Worm (Caenorhabditis elegans) whole organism, young adult: ENCODE results near the gene C32D5.7.

Experiments used
- B0035.1 ChIP-seq: sonication (generic microtip); optimal IDR thresholded peaks from 2 replicates; lab custom pipeline; 2016; ENCODE audit warnings: missing genetic modification characterization, mild to moderate bottlenecking, missing compliant biosample characterization, missing genotype, missing genetic modification reagents
- C06A6.2 ChIP-seq: fragments of 200-800 bp; sonication (Bioruptor generic); conservative IDR thresholded peaks from 2 replicates; pipeline ENCODE4 v1.3.6; 2022; ENCODE audit warnings: missing genetic modification characterization, missing compliant biosample characterization
- F52B5.7 ChIP-seq: sonication (generic microtip); optimal IDR thresholded peaks from 2 replicates; lab custom pipeline; 2016; ENCODE audit warnings: mild to moderate bottlenecking, missing genetic modification characterization, missing compliant biosample characterization
- F55B11.4 ChIP-seq: sonication (generic microtip); optimal IDR thresholded peaks from 2 replicates; lab custom pipeline; 2016; ENCODE audit warnings: missing compliant biosample characterization, missing genetic modification characterization, borderline replicate concordance; ENCODE audit not compliant: insufficient read depth
- F57A8.1 ChIP-seq: fragments of 200-800 bp; sonication (Bioruptor generic); optimal IDR thresholded peaks from 2 replicates; lab custom pipeline; 2018; ENCODE audit warnings: mild to moderate bottlenecking, missing genetic modification characterization, moderate library complexity, missing compliant biosample characterization
- K12H6.12 ChIP-seq: fragments of 200-800 bp; sonication (Bioruptor generic); optimal IDR thresholded peaks from 2 replicates; lab custom pipeline; 2018; ENCODE audit warnings: mild to moderate bottlenecking, missing genetic modification characterization, missing compliant biosample characterization
- Y67H2A.10 ChIP-seq: fragments of 200-800 bp; sonication (Bioruptor generic); conservative IDR thresholded peaks from 2 replicates; pipeline ENCODE4 v1.3.6; 2022; ENCODE audit warnings: missing genetic modification reagents, missing genetic modification characterization, missing compliant biosample characterization
- ZK185.1 ChIP-seq: sonication (generic microtip); optimal IDR thresholded peaks from 2 replicates; lab custom pipeline; 2016; ENCODE audit warnings: mild to moderate bottlenecking, missing genetic modification characterization, missing compliant biosample characterization; ENCODE audit not compliant: poor library complexity, severe bottlenecking
- akir-1 ChIP-seq: fragments of 200-800 bp; sonication (Bioruptor generic); optimal IDR thresholded peaks from 2 replicates; lab custom pipeline; 2018; ENCODE audit warnings: mild to moderate bottlenecking, missing genetic modification characterization, moderate library complexity, missing compliant biosample characterization
- aptf-2 ChIP-seq: fragments of 200-800 bp; sonication (Bioruptor generic); conservative IDR thresholded peaks from 2 replicates; pipeline ENCODE4 v1.3.6; 2022; ENCODE audit warnings: missing genetic modification reagents, missing genetic modification characterization, missing compliant biosample characterization
- aptf-3 ChIP-seq: fragments of 200-800 bp; sonication (Bioruptor generic); IDR thresholded peaks from 2 replicates; pipeline ENCODE4 v1.3.6; 2022; ENCODE audit warnings: missing genetic modification characterization, missing compliant biosample characterization
- atf-7 ChIP-seq: sonication (generic microtip); optimal IDR thresholded peaks from 2 replicates; lab custom pipeline; 2017; ENCODE audit warnings: mild to moderate bottlenecking, missing genetic modification characterization, missing compliant biosample characterization
- bed-1 ChIP-seq: fragments of 200-800 bp; sonication (Bioruptor generic); IDR thresholded peaks from 2 replicates; pipeline ENCODE4 v1.3.6; 2022; ENCODE audit warnings: missing genetic modification reagents, missing genetic modification characterization, missing compliant biosample characterization
- bed-2 ChIP-seq: fragments of 200-800 bp; sonication (Bioruptor generic); IDR thresholded peaks from 2 replicates; pipeline ENCODE4 v1.3.6; 2022; ENCODE audit warnings: missing genetic modification reagents, missing genetic modification characterization, missing compliant biosample characterization
- cebp-1 ChIP-seq, 2 experiments: fragments of 200-800 bp in 1 of 2; sonication (Bioruptor generic) in 1 of 2; sonication (generic microtip) in 1 of 2; IDR thresholded peaks in 1 of 2; optimal IDR thresholded peaks in 1 of 2; 2 replicates each; pipeline versions ENCODE4 v1.3.6 to Lab custom; 2017 to 2022; ENCODE audit warnings: missing compliant biosample characterization in 2 of 2, missing genetic modification characterization in 2 of 2, mild to moderate bottlenecking in 1 of 2, missing genetic modification reagents in 1 of 2, moderate library complexity in 1 of 2
- cebp-2 ChIP-seq: fragments of 200-800 bp; sonication (Bioruptor generic); IDR thresholded peaks from 2 replicates; pipeline ENCODE4 v1.3.6; 2022; ENCODE audit warnings: missing genetic modification characterization, missing compliant biosample characterization
- ceh-58 ChIP-seq: fragments of 200-800 bp; sonication (Bioruptor generic); IDR thresholded peaks from 2 replicates; pipeline ENCODE4 v1.3.6; 2022; ENCODE audit warnings: missing genetic modification characterization, missing compliant biosample characterization
- ets-4 ChIP-seq: fragments of 200-800 bp; sonication (Bioruptor generic); optimal IDR thresholded peaks from 2 replicates; lab custom pipeline; 2018; ENCODE audit warnings: mild to moderate bottlenecking, missing genetic modification characterization, missing compliant biosample characterization
- hmg-20 ChIP-seq: fragments of 200-800 bp; sonication (Bioruptor generic); IDR thresholded peaks from 2 replicates; pipeline ENCODE4 v1.3.6; 2022; ENCODE audit warnings: missing genetic modification reagents, missing genetic modification characterization, missing compliant biosample characterization
- hsf-1 ChIP-seq: fragments of 200-800 bp; sonication (Bioruptor generic); IDR thresholded peaks from 2 replicates; pipeline ENCODE4 v1.3.6; 2022; ENCODE audit warnings: missing genetic modification reagents, missing genetic modification characterization, missing compliant biosample characterization
- lin-35 ChIP-seq, 3 experiments: fragments of 150-350 bp in 2 of 3; sonication (generic microtip) in 1 of 3; optimal IDR thresholded peaks; 2 replicates each; lab custom pipeline; 2014 to 2018; ENCODE audit warnings: missing biosample characterization in 3 of 3, missing genetic modification characterization in 3 of 3, missing genetic modification reagents in 3 of 3
- lin-54 ChIP-seq: fragments of 200-800 bp; sonication (Bioruptor generic); optimal IDR thresholded peaks from 2 replicates; lab custom pipeline; 2018; ENCODE audit warnings: mild to moderate bottlenecking, missing genetic modification characterization, missing compliant biosample characterization
- lir-1 ChIP-seq: fragments of 200-800 bp; sonication (Bioruptor generic); conservative IDR thresholded peaks from 2 replicates; pipeline ENCODE4 v1.3.6; 2022; ENCODE audit warnings: missing genetic modification reagents, missing genetic modification characterization, missing compliant biosample characterization
- lsl-1 ChIP-seq: fragments of 200-800 bp; sonication (Bioruptor generic); optimal IDR thresholded peaks from 2 replicates; lab custom pipeline; 2018; ENCODE audit warnings: mild to moderate bottlenecking, missing genetic modification characterization, moderate library complexity, missing compliant biosample characterization
- lsy-27 ChIP-seq: sonication (generic microtip); optimal IDR thresholded peaks from 2 replicates; lab custom pipeline; 2017; ENCODE audit warnings: missing genetic modification characterization, mild to moderate bottlenecking, missing compliant biosample characterization, antibody characterized with exemption, missing genotype, borderline replicate concordance; ENCODE audit not compliant: insufficient read depth
- madf-10 ChIP-seq: sonication (generic microtip); optimal IDR thresholded peaks from 2 replicates; lab custom pipeline; 2016; ENCODE audit warnings: mild to moderate bottlenecking, missing genetic modification characterization, missing compliant biosample characterization
- madf-8 ChIP-seq: fragments of 200-800 bp; sonication (Bioruptor generic); conservative IDR thresholded peaks from 2 replicates; pipeline ENCODE4 v1.3.6; 2022; ENCODE audit warnings: missing genetic modification reagents, missing genetic modification characterization, missing compliant biosample characterization
- mel-28 ChIP-seq: sonication (generic microtip); optimal IDR thresholded peaks from 2 replicates; lab custom pipeline; 2016; ENCODE audit warnings: borderline replicate concordance, mild to moderate bottlenecking, missing genetic modification characterization, missing compliant biosample characterization
- nhr-120 ChIP-seq: fragments of 200-800 bp; sonication (Bioruptor generic); IDR thresholded peaks from 2 replicates; pipeline ENCODE4 v1.3.6; 2022; ENCODE audit warnings: missing genetic modification characterization, missing compliant biosample characterization
- nhr-179 ChIP-seq: sonication (generic microtip); optimal IDR thresholded peaks from 2 replicates; lab custom pipeline; 2016; ENCODE audit warnings: mild to moderate bottlenecking, missing genetic modification characterization, missing compliant biosample characterization
- nhr-90 ChIP-seq: sonication (generic microtip); optimal IDR thresholded peaks from 2 replicates; lab custom pipeline; 2016; ENCODE audit warnings: missing genotype, mild to moderate bottlenecking, missing genetic modification characterization, missing compliant biosample characterization
- pbrm-1 ChIP-seq: fragments of 200-800 bp; sonication (Bioruptor generic); IDR thresholded peaks from 2 replicates; pipeline ENCODE4 v1.3.6; 2022; ENCODE audit warnings: missing genetic modification reagents, missing genetic modification characterization, missing compliant biosample characterization
- rec-8 ChIP-seq, 2 experiments: sonication (generic microtip); optimal IDR thresholded peaks; 2 replicates each; lab custom pipeline; 2016; ENCODE audit warnings: mild to moderate bottlenecking in 2 of 2, missing genetic modification characterization in 2 of 2, missing genetic modification reagents in 2 of 2, missing genotype in 2 of 2, missing biosample characterization in 1 of 2, missing compliant biosample characterization in 1 of 2, moderate library complexity in 1 of 2
- sea-2 ChIP-seq: fragments of 200-800 bp; sonication (Bioruptor generic); IDR thresholded peaks from 2 replicates; pipeline ENCODE4 v1.3.6; 2022; ENCODE audit warnings: missing genetic modification characterization, missing compliant biosample characterization
- somi-1 ChIP-seq: fragments of 200-800 bp; sonication (Bioruptor generic); optimal IDR thresholded peaks from 2 replicates; lab custom pipeline; 2018; ENCODE audit warnings: mild to moderate bottlenecking, missing genetic modification characterization, missing compliant biosample characterization
- sptf-2 ChIP-seq: fragments of 200-800 bp; sonication (Bioruptor generic); optimal IDR thresholded peaks from 2 replicates; lab custom pipeline; 2018; ENCODE audit warnings: mild to moderate bottlenecking, missing genetic modification characterization, missing compliant biosample characterization
- zfh-2 ChIP-seq: fragments of 200-800 bp; sonication (Bioruptor generic); conservative IDR thresholded peaks from 2 replicates; pipeline ENCODE4 v1.3.6; 2022; ENCODE audit warnings: missing genetic modification reagents, missing genetic modification characterization, missing compliant biosample characterization
- ztf-25 ChIP-seq: fragments of 200-800 bp; sonication (Bioruptor generic); IDR thresholded peaks from 2 replicates; pipeline ENCODE4 v1.3.6; 2022; ENCODE audit warnings: missing genetic modification reagents, missing genetic modification characterization, missing compliant biosample characterization

Gene C32D5.7

DNA sequence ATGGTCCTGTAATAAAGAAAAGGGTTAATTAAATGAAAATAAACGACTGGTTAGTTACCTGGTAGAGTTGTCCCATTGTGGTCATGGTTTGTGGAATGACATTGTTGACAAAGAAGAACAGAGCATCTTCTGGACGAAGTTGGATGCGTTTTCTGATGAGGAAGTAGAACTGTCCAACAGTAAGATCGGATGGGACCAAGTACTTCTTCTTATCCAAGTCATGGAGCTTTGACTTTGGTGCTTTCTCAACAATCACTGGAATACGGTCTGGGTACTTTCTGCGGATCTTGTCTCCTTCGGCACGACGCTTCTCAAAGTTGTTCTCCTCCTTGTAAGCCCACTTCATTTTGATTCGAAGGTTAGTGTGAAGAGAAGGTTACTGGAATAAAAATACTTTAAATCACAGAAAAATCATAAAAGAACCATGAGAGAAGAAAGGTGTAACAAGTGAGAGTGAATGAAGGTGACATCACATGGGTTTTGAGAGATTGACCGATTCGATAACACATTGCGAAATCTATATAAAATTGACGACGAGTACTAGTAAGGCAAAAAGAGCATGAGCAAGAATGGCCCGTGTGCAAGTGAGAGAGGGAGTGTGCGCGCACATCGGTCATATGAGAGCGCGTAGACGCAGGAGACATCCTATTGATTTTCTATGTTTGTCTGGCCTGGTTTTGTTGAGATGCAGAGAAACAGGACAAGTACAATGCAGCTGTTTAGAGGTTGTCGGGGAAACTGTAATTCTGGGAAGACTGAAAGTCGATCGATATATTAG lies 7.7 kb upstream of the C32D5.7 start, which contains the start of gene lgg-1 (continued):
- TF ChIP-seq C06A6.2, result no peak
- TF ChIP-seq aptf-2 (GFP tag; lab: Robert Waterston, UW), result peak; percentile 58; the same call in 1 of the 2 replicates
- no peak for TF ChIP-seq ceh-58 (GFP tag; lab: Robert Waterston, UW)
- peak; percentile 56 for TF ChIP-seq F52B5.7 (tag; lab: Kevin White, UChicago)
- TF ChIP-seq madf-10, result no peak
- no peak for TF ChIP-seq nhr-120 (GFP tag; lab: Robert Waterston, UW)
- no peak; the same call in 1 of the 2 replicates for TF ChIP-seq zfh-2 (GFP tag; lab: Robert Waterston, UW)
- TF ChIP-seq ZK185.1 (tag; lab: Kevin White, UChicago), result peak; percentile 72
- no peak for TF ChIP-seq sea-2 (GFP tag; lab: Robert Waterston, UW)
- TF ChIP-seq akir-1, result no peak
- TF ChIP-seq somi-1 (GFP tag; lab: Kevin White, UChicago), result no peak
- TF ChIP-seq ztf-25, result no peak
- TF ChIP-seq K12H6.12 (tag; lab: Kevin White, UChicago), result peak; percentile 68
- TF ChIP-seq cebp-1 (GFP tag; IDR thresholded peaks at IDR 0.05; lab: Robert Waterston, UW), result peak; percentile 87
- TF ChIP-seq cebp-1 (tag; optimal IDR thresholded peaks at IDR 0.05; lab: Kevin White, UChicago), result peak; percentile 96
- no peak for TF ChIP-seq sptf-2 (GFP tag; lab: Kevin White, UChicago)
- no peak for TF ChIP-seq B0035.1
- peak in 1 of 3 experiments; percentile 60 for TF ChIP-seq lin-35 (GFP tag; optimal IDR thresholded peaks at IDR 0.05; lab: Kevin White, UChicago)
- TF ChIP-seq aptf-3 (GFP tag; lab: Robert Waterston, UW), result no peak
- TF ChIP-seq F57A8.1 (GFP tag; lab: Kevin White, UChicago), result peak; percentile 0
- no peak for TF ChIP-seq rec-8 (tag; optimal IDR thresholded peaks at IDR 0.05; lab: Kevin White, UChicago)
- TF ChIP-seq pbrm-1 (GFP tag; lab: Robert Waterston, UW), result peak; percentile 61
- peak; percentile 48 for TF ChIP-seq lin-54
- TF ChIP-seq madf-8 (GFP tag; lab: Robert Waterston, UW), result no peak
- TF ChIP-seq nhr-179 (tag; lab: Kevin White, UChicago), result no peak
- 0 out of 2 replicates have a peak, but pooled peaks have one; percentile 5 for TF ChIP-seq lir-1 (GFP tag; lab: Robert Waterston, UW)
- TF ChIP-seq atf-7 (tag; lab: Kevin White, UChicago), result no peak
- no peak for TF ChIP-seq hsf-1
- TF ChIP-seq Y67H2A.10 (GFP tag; lab: Robert Waterston, UW), result peak; percentile 18; the same call in 1 of the 2 replicates
- TF ChIP-seq F55B11.4, result no peak
- no peak for TF ChIP-seq bed-1 (GFP tag; lab: Robert Waterston, UW)
- TF ChIP-seq cebp-2 (GFP tag; lab: Robert Waterston, UW), result 0 out of 2 replicates have a peak, but pooled peaks have one; percentile 63
- TF ChIP-seq bed-2 (GFP tag; lab: Robert Waterston, UW), result peak; percentile 54; the same call in 1 of the 2 replicates
- peak; percentile 6; the same call in 1 of the 2 replicates for TF ChIP-seq hmg-20 (GFP tag; lab: Robert Waterston, UW)
- TF ChIP-seq mel-28 (tag; lab: Kevin White, UChicago), result no peak
- no peak for TF ChIP-seq lsl-1 (GFP tag; lab: Kevin White, UChicago)
- TF ChIP-seq lsy-27 (tag; lab: Kevin White, UChicago), result no peak
- TF ChIP-seq ets-4, result no peak
- TF ChIP-seq nhr-90 (tag; lab: Kevin White, UChicago), result peak; percentile 28
